Worm (Caenorhabditis elegans) whole organism, mixed stage, embryonic: ENCODE measurements around the gene F39G3.4.

Experiments
- M03D4.4 ChIP-seq: sonication (generic microtip); optimal IDR thresholded peaks from 2 replicates; lab custom pipeline; 2017; ENCODE audit warnings: mild to moderate bottlenecking, missing genetic modification characterization, missing compliant biosample characterization
- bed-3 ChIP-seq: fragments of 200-800 bp; sonication (Bioruptor generic); optimal IDR thresholded peaks from 3 replicates; lab custom pipeline; 2018; ENCODE audit warnings: mild to moderate bottlenecking, missing genetic modification characterization, moderate library complexity, missing compliant biosample characterization
- blmp-1 ChIP-seq: fragments of 150-350 bp; optimal IDR thresholded peaks from 2 replicates; lab custom pipeline; 2014; ENCODE audit warnings: missing biosample characterization, missing genetic modification characterization
- ceh-39 ChIP-seq: fragments of 150-350 bp; optimal IDR thresholded peaks from 2 replicates; lab custom pipeline; 2014; ENCODE audit warnings: missing biosample characterization, missing genetic modification characterization
- ceh-43 ChIP-seq: fragments of 200-800 bp; sonication (Bioruptor generic); optimal IDR thresholded peaks from 2 replicates; lab custom pipeline; 2018; ENCODE audit warnings: mild to moderate bottlenecking, missing genetic modification characterization, moderate library complexity, missing compliant biosample characterization
- ces-1 ChIP-seq: fragments of 150-350 bp; optimal IDR thresholded peaks from 2 replicates; lab custom pipeline; 2014; ENCODE audit warnings: missing biosample characterization, missing genetic modification reagents, missing genetic modification characterization
- drap-1 ChIP-seq: fragments of 200-800 bp; sonication (Bioruptor generic); optimal IDR thresholded peaks from 3 replicates; lab custom pipeline; 2018; ENCODE audit warnings: mild to moderate bottlenecking, missing genetic modification characterization, missing compliant biosample characterization
- elt-1 ChIP-seq: sonication (generic microtip); optimal IDR thresholded peaks from 2 replicates; lab custom pipeline; 2017; ENCODE audit warnings: missing genetic modification characterization, mild to moderate bottlenecking, missing compliant biosample characterization, antibody characterized with exemption, moderate library complexity, borderline replicate concordance; ENCODE audit not compliant: insufficient read depth
- elt-3 ChIP-seq: fragments of 150-350 bp; optimal IDR thresholded peaks from 2 replicates; lab custom pipeline; 2014; ENCODE audit warnings: missing biosample characterization, missing genetic modification characterization
- flh-1 ChIP-seq: fragments of 200-800 bp; sonication (Bioruptor generic); optimal IDR thresholded peaks from 2 replicates; lab custom pipeline; 2018; ENCODE audit warnings: mild to moderate bottlenecking, missing genetic modification characterization, moderate library complexity, missing compliant biosample characterization
- ham-2 ChIP-seq: fragments of 200-800 bp; sonication (Bioruptor generic); optimal IDR thresholded peaks from 2 replicates; lab custom pipeline; 2018; ENCODE audit warnings: mild to moderate bottlenecking, missing genetic modification characterization, missing compliant biosample characterization
- hlh-1 ChIP-seq: fragments of 150-350 bp; optimal IDR thresholded peaks from 2 replicates; lab custom pipeline; 2014; ENCODE audit warnings: missing biosample characterization, missing genetic modification reagents, missing genetic modification characterization
- lsy-2 ChIP-seq: fragments of 150-350 bp; optimal IDR thresholded peaks from 2 replicates; lab custom pipeline; 2014; ENCODE audit warnings: missing biosample characterization, missing genetic modification characterization
- mab-5 ChIP-seq: fragments of 150-350 bp; optimal IDR thresholded peaks from 2 replicates; lab custom pipeline; 2014; ENCODE audit warnings: missing biosample characterization, missing genetic modification characterization
- mep-1 ChIP-seq: fragments of 150-350 bp; optimal IDR thresholded peaks from 2 replicates; lab custom pipeline; 2017; ENCODE audit warnings: missing biosample characterization, missing genetic modification reagents, missing genetic modification characterization, inconsistent platforms
- mls-2 ChIP-seq: sonication (generic microtip); optimal IDR thresholded peaks from 2 replicates; lab custom pipeline; 2016; ENCODE audit warnings: mild to moderate bottlenecking, missing genetic modification characterization, moderate library complexity, missing compliant biosample characterization
- nhr-2 ChIP-seq: fragments of 150-350 bp; optimal IDR thresholded peaks from 2 replicates; lab custom pipeline; 2014; ENCODE audit warnings: missing biosample characterization, missing genetic modification characterization
- nhr-237 ChIP-seq: fragments of 150-350 bp; optimal IDR thresholded peaks from 2 replicates; lab custom pipeline; 2014; ENCODE audit warnings: missing biosample characterization, missing genetic modification characterization
- nhr-28 ChIP-seq: fragments of 150-350 bp; optimal IDR thresholded peaks from 2 replicates; lab custom pipeline; 2014; ENCODE audit warnings: missing biosample characterization, missing genetic modification characterization
- nhr-76 ChIP-seq: sonication (generic microtip); optimal IDR thresholded peaks from 2 replicates; lab custom pipeline; 2017; ENCODE audit warnings: missing biosample characterization, missing genetic modification characterization
- pha-4 ChIP-seq: fragments of 150-350 bp; optimal IDR thresholded peaks from 2 replicates; lab custom pipeline; 2018; ENCODE audit warnings: missing biosample characterization, missing genetic modification reagents, missing genetic modification characterization
- sem-2 ChIP-seq: fragments of 200-800 bp; sonication (Bioruptor generic); optimal IDR thresholded peaks from 2 replicates; lab custom pipeline; 2018; ENCODE audit warnings: mild to moderate bottlenecking, missing genetic modification characterization, missing compliant biosample characterization
- snpc-4 ChIP-seq: fragments of 150-350 bp; optimal IDR thresholded peaks from 2 replicates; lab custom pipeline; 2014; ENCODE audit warnings: missing biosample characterization, missing genetic modification characterization
- sptf-1 ChIP-seq: sonication (generic microtip); optimal IDR thresholded peaks from 2 replicates; lab custom pipeline; 2017; ENCODE audit warnings: mild to moderate bottlenecking, missing genetic modification characterization, moderate library complexity, missing compliant biosample characterization
- tbx-8 ChIP-seq: fragments of 200-800 bp; sonication (Bioruptor generic); optimal IDR thresholded peaks from 2 replicates; lab custom pipeline; 2018; ENCODE audit warnings: mild to moderate bottlenecking, missing genetic modification characterization, moderate library complexity, missing compliant biosample characterization
- unc-120 ChIP-seq: sonication (generic microtip); optimal IDR thresholded peaks from 2 replicates; lab custom pipeline; 2017; ENCODE audit warnings: missing genetic modification characterization, missing compliant biosample characterization; ENCODE audit not compliant: poor library complexity, severe bottlenecking
- unc-39 ChIP-seq: fragments of 150-350 bp; optimal IDR thresholded peaks from 2 replicates; lab custom pipeline; 2014; ENCODE audit warnings: missing biosample characterization, missing genetic modification characterization
- ztf-11 ChIP-seq: fragments of 150-350 bp; optimal IDR thresholded peaks from 2 replicates; lab custom pipeline; 2014; ENCODE audit warnings: missing biosample characterization, missing genetic modification characterization

The F39G3.4 gene

DNA sequence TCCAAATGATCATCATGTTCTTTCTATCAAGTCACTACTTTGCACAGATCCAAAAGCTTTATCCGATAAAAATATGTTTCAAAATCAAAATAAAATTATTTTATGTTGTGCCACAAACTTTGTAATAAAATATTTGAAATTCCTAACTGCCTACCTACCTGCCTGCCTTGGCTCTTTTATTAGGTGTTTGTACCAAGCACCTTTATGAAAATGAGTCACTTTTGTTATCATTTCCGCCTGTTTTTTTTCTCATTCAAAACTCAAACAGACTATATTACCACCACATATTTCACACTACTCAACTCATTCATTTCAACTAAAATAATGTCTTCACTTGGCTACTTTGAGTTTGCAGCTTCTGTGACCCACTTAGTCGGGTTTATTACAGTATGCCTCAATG lies at the start of gene F39G3.4:
Gene F39G3.4 (plus strand): TSS at position 301 of the 400 bp plus-strand sequence.
- no peak for TF ChIP-seq nhr-76 (tag; lab: Kevin White, UChicago)
- TF ChIP-seq blmp-1 (tag; lab: Kevin White, UChicago) = no peak
- TF ChIP-seq unc-39 (tag; lab: Kevin White, UChicago) = no peak
- no peak for TF ChIP-seq ham-2
- no peak for TF ChIP-seq lsy-2
- no peak for TF ChIP-seq elt-1 (tag; lab: Kevin White, UChicago)
- TF ChIP-seq ztf-11 (tag; lab: Kevin White, UChicago) = no peak
- no peak for TF ChIP-seq mls-2

- TF ChIP-seq ceh-43 (no peak), drap-1 (no peak), elt-1 (tag; lab: Kevin White, UChicago) (no peak), nhr-237 (no peak), mab-5 (tag; lab: Kevin White, UChicago) (no peak), ces-1 (GFP tag; lab: Kevin White, UChicago) (no peak), snpc-4 (tag; lab: Kevin White, UChicago) (no peak), flh-1 (GFP tag; lab: Kevin White, UChicago) (no peak)
Measured at ce11 chrV:4676092-4676491, 48.5 kb upstream of the F39G3.4 start, which contains the start of gene K03B4.6. Gene K03B4.6 (minus strand): TSS chrV:4676192.

ce11 chrV:4676812-4677211 lies 47.7 kb upstream of the F39G3.4 start:
- TF ChIP-seq unc-120 (tag; lab: Kevin White, UChicago) = no peak
- TF ChIP-seq, all 35 proteins: peak for 0

- no peak for TF ChIP-seq M03D4.4 (tag; lab: Kevin White, UChicago)
- no peak for TF ChIP-seq unc-120 (tag; lab: Kevin White, UChicago)
- no peak for TF ChIP-seq ztf-11 (tag; lab: Kevin White, UChicago)
- TF ChIP-seq ceh-43 = no peak
- TF ChIP-seq nhr-28 (tag; lab: Kevin White, UChicago) = no peak
- TF ChIP-seq ceh-39 = no peak
- no peak for TF ChIP-seq mep-1 (tag; lab: Kevin White, UChicago)
- TF ChIP-seq unc-39 (tag; lab: Kevin White, UChicago) = no peak
- TF ChIP-seq elt-3 (tag; lab: Kevin White, UChicago) = no peak
- TF ChIP-seq, all 35 proteins: peak for 0
Measured at ce11 chrV:4681670-4682069, 42.9 kb upstream of the F39G3.4 start, which contains the start of gene K03B4.4. Gene K03B4.4 (plus strand): TSS chrV:4681970.

ce11 chrV:4684137-4684536 lies 40.4 kb upstream of the F39G3.4 start:
- TF ChIP-seq ces-1 (GFP tag; lab: Kevin White, UChicago) = no peak
- no peak for TF ChIP-seq nhr-2
- TF ChIP-seq ztf-11 (tag; lab: Kevin White, UChicago) = no peak
- TF ChIP-seq tbx-8 = no peak
- TF ChIP-seq snpc-4 (tag; lab: Kevin White, UChicago) = no peak
- TF ChIP-seq ham-2 = no peak
- TF ChIP-seq ceh-39 = no peak
- TF ChIP-seq nhr-76 (tag; lab: Kevin White, UChicago) = no peak
- TF ChIP-seq bed-3 (GFP tag; lab: Kevin White, UChicago) = no peak
- TF ChIP-seq hlh-1 (tag; lab: Kevin White, UChicago) = no peak
- no peak for TF ChIP-seq pha-4
- no peak for TF ChIP-seq mep-1 (tag; lab: Kevin White, UChicago)
- no peak for TF ChIP-seq blmp-1 (tag; lab: Kevin White, UChicago)
- no peak for TF ChIP-seq mab-5 (tag; lab: Kevin White, UChicago)
- TF ChIP-seq sem-2 = no peak

DNA sequence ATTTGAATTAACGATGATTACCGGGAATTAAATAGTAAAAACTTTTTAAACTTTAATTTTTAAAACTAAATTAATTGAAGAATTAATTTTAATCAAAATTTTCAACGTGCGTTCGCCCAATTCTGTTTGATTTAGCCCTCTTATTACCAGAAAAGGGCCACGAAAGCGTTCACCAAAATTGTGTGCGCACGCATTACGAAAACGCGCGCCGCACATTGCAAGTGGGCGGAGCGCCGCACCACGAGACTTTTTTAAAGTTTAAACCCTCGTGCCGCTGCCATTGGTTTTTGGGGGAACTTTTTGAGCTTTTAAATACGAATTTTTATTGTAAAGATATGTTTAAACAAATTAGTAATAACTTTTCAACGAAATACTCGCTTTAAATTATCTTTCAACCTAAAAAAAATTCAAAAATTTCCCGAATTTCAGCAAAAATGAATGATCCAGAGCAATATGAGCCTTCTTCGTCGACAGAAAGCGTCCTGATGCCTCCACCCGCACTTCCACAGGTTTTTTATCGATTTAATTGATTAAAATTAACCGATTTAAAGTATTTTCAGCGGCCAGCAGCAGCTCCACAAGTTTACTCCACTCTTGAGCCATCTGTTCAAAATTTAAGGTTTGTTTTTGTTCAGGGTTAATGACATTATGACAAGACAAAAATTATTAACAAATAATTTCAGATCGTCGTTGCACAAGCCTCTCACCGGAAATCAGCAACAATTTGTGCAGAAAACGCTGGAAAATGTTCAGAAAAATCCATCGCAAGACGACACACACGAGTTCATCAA lies 37.7 kb upstream of the F39G3.4 start, which contains the start of gene taf-10:
Gene taf-10 (plus strand): TSS at position 424 of the 791 bp plus-strand sequence.
- TF ChIP-seq sptf-1 (tag; lab: Kevin White, UChicago) (peak; percentile 47), nhr-237 (peak; percentile 27), elt-1 (tag; lab: Kevin White, UChicago) (no peak), hlh-1 (tag; lab: Kevin White, UChicago) (peak; percentile 1), snpc-4 (tag; lab: Kevin White, UChicago) (no peak), unc-120 (tag; lab: Kevin White, UChicago) (peak; percentile 75), ces-1 (GFP tag; lab: Kevin White, UChicago) (peak; percentile 7), mep-1 (tag; lab: Kevin White, UChicago) (peak; percentile 19), nhr-2 (peak; percentile 8), elt-3 (tag; lab: Kevin White, UChicago) (no peak)
